Worm (Caenorhabditis elegans) whole organism, mixed stage, embryonic: ENCODE results near the gene M01B2.10.

ENCODE experiments used
- M03D4.4 ChIP-seq: sonication (generic microtip); optimal IDR thresholded peaks from 2 replicates; lab custom pipeline; 2017; ENCODE audit warnings: mild to moderate bottlenecking, missing genetic modification characterization, missing compliant biosample characterization
- bed-3 ChIP-seq: fragments of 200-800 bp; sonication (Bioruptor generic); optimal IDR thresholded peaks from 3 replicates; lab custom pipeline; 2018; ENCODE audit warnings: mild to moderate bottlenecking, missing genetic modification characterization, moderate library complexity, missing compliant biosample characterization
- blmp-1 ChIP-seq: fragments of 150-350 bp; optimal IDR thresholded peaks from 2 replicates; lab custom pipeline; 2014; ENCODE audit warnings: missing biosample characterization, missing genetic modification characterization
- ceh-39 ChIP-seq: fragments of 150-350 bp; optimal IDR thresholded peaks from 2 replicates; lab custom pipeline; 2014; ENCODE audit warnings: missing biosample characterization, missing genetic modification characterization
- ceh-43 ChIP-seq: fragments of 200-800 bp; sonication (Bioruptor generic); optimal IDR thresholded peaks from 2 replicates; lab custom pipeline; 2018; ENCODE audit warnings: mild to moderate bottlenecking, missing genetic modification characterization, moderate library complexity, missing compliant biosample characterization
- ceh-83 ChIP-seq: fragments of 200-800 bp; sonication (Bioruptor generic); optimal IDR thresholded peaks from 2 replicates; lab custom pipeline; 2018; ENCODE audit warnings: mild to moderate bottlenecking, missing genetic modification characterization, missing compliant biosample characterization
- ces-1 ChIP-seq: fragments of 150-350 bp; optimal IDR thresholded peaks from 2 replicates; lab custom pipeline; 2014; ENCODE audit warnings: missing biosample characterization, missing genetic modification reagents, missing genetic modification characterization
- cnd-1 ChIP-seq: fragments of 200-800 bp; sonication (Bioruptor generic); optimal IDR thresholded peaks from 2 replicates; lab custom pipeline; 2018; ENCODE audit warnings: mild to moderate bottlenecking, missing genetic modification characterization, missing compliant biosample characterization
- drap-1 ChIP-seq: fragments of 200-800 bp; sonication (Bioruptor generic); optimal IDR thresholded peaks from 3 replicates; lab custom pipeline; 2018; ENCODE audit warnings: mild to moderate bottlenecking, missing genetic modification characterization, missing compliant biosample characterization
- elt-1 ChIP-seq: sonication (generic microtip); optimal IDR thresholded peaks from 2 replicates; lab custom pipeline; 2017; ENCODE audit warnings: missing genetic modification characterization, mild to moderate bottlenecking, missing compliant biosample characterization, antibody characterized with exemption, moderate library complexity, borderline replicate concordance; ENCODE audit not compliant: insufficient read depth
- elt-3 ChIP-seq: fragments of 150-350 bp; optimal IDR thresholded peaks from 2 replicates; lab custom pipeline; 2014; ENCODE audit warnings: missing biosample characterization, missing genetic modification characterization
- flh-1 ChIP-seq: fragments of 200-800 bp; sonication (Bioruptor generic); optimal IDR thresholded peaks from 2 replicates; lab custom pipeline; 2018; ENCODE audit warnings: mild to moderate bottlenecking, missing genetic modification characterization, moderate library complexity, missing compliant biosample characterization
- ham-2 ChIP-seq: fragments of 200-800 bp; sonication (Bioruptor generic); optimal IDR thresholded peaks from 2 replicates; lab custom pipeline; 2018; ENCODE audit warnings: mild to moderate bottlenecking, missing genetic modification characterization, missing compliant biosample characterization
- hlh-1 ChIP-seq: fragments of 150-350 bp; optimal IDR thresholded peaks from 2 replicates; lab custom pipeline; 2014; ENCODE audit warnings: missing biosample characterization, missing genetic modification reagents, missing genetic modification characterization
- lin-13 ChIP-seq: fragments of 150-350 bp; optimal IDR thresholded peaks from 2 replicates; lab custom pipeline; 2014; ENCODE audit warnings: missing biosample characterization, missing genetic modification characterization
- lin-32 ChIP-seq: fragments of 200-800 bp; sonication (Bioruptor generic); optimal IDR thresholded peaks from 2 replicates; lab custom pipeline; 2018; ENCODE audit warnings: mild to moderate bottlenecking, missing genetic modification characterization, missing compliant biosample characterization
- lsy-2 ChIP-seq: fragments of 150-350 bp; optimal IDR thresholded peaks from 2 replicates; lab custom pipeline; 2014; ENCODE audit warnings: missing biosample characterization, missing genetic modification characterization
- mab-5 ChIP-seq: fragments of 150-350 bp; optimal IDR thresholded peaks from 2 replicates; lab custom pipeline; 2014; ENCODE audit warnings: missing biosample characterization, missing genetic modification characterization
- mep-1 ChIP-seq: fragments of 150-350 bp; optimal IDR thresholded peaks from 2 replicates; lab custom pipeline; 2017; ENCODE audit warnings: missing biosample characterization, missing genetic modification reagents, missing genetic modification characterization, inconsistent platforms
- mls-2 ChIP-seq: sonication (generic microtip); optimal IDR thresholded peaks from 2 replicates; lab custom pipeline; 2016; ENCODE audit warnings: mild to moderate bottlenecking, missing genetic modification characterization, moderate library complexity, missing compliant biosample characterization
- nhr-12 ChIP-seq: fragments of 150-350 bp; optimal IDR thresholded peaks from 2 replicates; lab custom pipeline; 2014; ENCODE audit warnings: missing biosample characterization, missing genetic modification characterization
- nhr-2 ChIP-seq: fragments of 150-350 bp; optimal IDR thresholded peaks from 2 replicates; lab custom pipeline; 2014; ENCODE audit warnings: missing biosample characterization, missing genetic modification characterization
- nhr-237 ChIP-seq: fragments of 150-350 bp; optimal IDR thresholded peaks from 2 replicates; lab custom pipeline; 2014; ENCODE audit warnings: missing biosample characterization, missing genetic modification characterization
- nhr-28 ChIP-seq: fragments of 150-350 bp; optimal IDR thresholded peaks from 2 replicates; lab custom pipeline; 2014; ENCODE audit warnings: missing biosample characterization, missing genetic modification characterization
- pha-4 ChIP-seq: fragments of 150-350 bp; optimal IDR thresholded peaks from 2 replicates; lab custom pipeline; 2018; ENCODE audit warnings: missing biosample characterization, missing genetic modification reagents, missing genetic modification characterization
- sem-2 ChIP-seq: fragments of 200-800 bp; sonication (Bioruptor generic); optimal IDR thresholded peaks from 2 replicates; lab custom pipeline; 2018; ENCODE audit warnings: mild to moderate bottlenecking, missing genetic modification characterization, missing compliant biosample characterization
- snpc-4 ChIP-seq: fragments of 150-350 bp; optimal IDR thresholded peaks from 2 replicates; lab custom pipeline; 2014; ENCODE audit warnings: missing biosample characterization, missing genetic modification characterization
- sptf-1 ChIP-seq: sonication (generic microtip); optimal IDR thresholded peaks from 2 replicates; lab custom pipeline; 2017; ENCODE audit warnings: mild to moderate bottlenecking, missing genetic modification characterization, moderate library complexity, missing compliant biosample characterization
- tbx-8 ChIP-seq: fragments of 200-800 bp; sonication (Bioruptor generic); optimal IDR thresholded peaks from 2 replicates; lab custom pipeline; 2018; ENCODE audit warnings: mild to moderate bottlenecking, missing genetic modification characterization, moderate library complexity, missing compliant biosample characterization
- unc-120 ChIP-seq: sonication (generic microtip); optimal IDR thresholded peaks from 2 replicates; lab custom pipeline; 2017; ENCODE audit warnings: missing genetic modification characterization, missing compliant biosample characterization; ENCODE audit not compliant: poor library complexity, severe bottlenecking
- unc-39 ChIP-seq: fragments of 150-350 bp; optimal IDR thresholded peaks from 2 replicates; lab custom pipeline; 2014; ENCODE audit warnings: missing biosample characterization, missing genetic modification characterization
- unc-62 ChIP-seq: fragments of 150-350 bp; optimal IDR thresholded peaks from 2 replicates; lab custom pipeline; 2014; ENCODE audit warnings: missing biosample characterization, missing genetic modification reagents, missing genetic modification characterization
- zip-8 ChIP-seq: fragments of 150-350 bp; optimal IDR thresholded peaks from 2 replicates; lab custom pipeline; 2014; ENCODE audit warnings: missing biosample characterization, missing genetic modification characterization
- ztf-11 ChIP-seq: fragments of 150-350 bp; optimal IDR thresholded peaks from 2 replicates; lab custom pipeline; 2014; ENCODE audit warnings: missing biosample characterization, missing genetic modification characterization

The M01B2.10 gene

ce11 chrV:15238552-15238951 lies 23.7 kb downstream of the M01B2.10 start, which contains the start of gene srw-12:
Gene srw-12, minus strand, starts transcription at chrV:15238652.
- no peak for TF ChIP-seq nhr-2 (tag; lab: Kevin White, UChicago)
- no peak for TF ChIP-seq lsy-2 (tag; lab: Kevin White, UChicago)
- no peak for TF ChIP-seq unc-120 (tag; lab: Kevin White, UChicago)
- no peak for TF ChIP-seq ham-2
- no peak for TF ChIP-seq sptf-1
- no peak for TF ChIP-seq flh-1 (GFP tag; lab: Kevin White, UChicago)
- TF ChIP-seq snpc-4 (tag; lab: Kevin White, UChicago) = no peak
- no peak for TF ChIP-seq sem-2 (GFP tag; lab: Kevin White, UChicago)
- no peak for TF ChIP-seq nhr-12 (tag; lab: Kevin White, UChicago)
- no peak for TF ChIP-seq elt-3 (tag; lab: Kevin White, UChicago)
- no peak for TF ChIP-seq zip-8 (tag; lab: Kevin White, UChicago)
- TF ChIP-seq bed-3 = no peak
- TF ChIP-seq mep-1 (tag; lab: Kevin White, UChicago) = no peak
- no peak for TF ChIP-seq ceh-83 (GFP tag; lab: Kevin White, UChicago)
- no peak for TF ChIP-seq blmp-1
- TF ChIP-seq cnd-1 (tag; lab: Kevin White, UChicago) = no peak
- TF ChIP-seq M03D4.4 (tag; lab: Kevin White, UChicago) = no peak
- no peak for TF ChIP-seq unc-39 (tag; lab: Kevin White, UChicago)

- TF ChIP-seq cnd-1 (tag; lab: Kevin White, UChicago) (no peak), blmp-1 (no peak), drap-1 (GFP tag; lab: Kevin White, UChicago) (no peak), snpc-4 (tag; lab: Kevin White, UChicago) (no peak), sptf-1 (no peak), tbx-8 (no peak), nhr-237 (no peak), elt-3 (tag; lab: Kevin White, UChicago) (no peak), nhr-12 (tag; lab: Kevin White, UChicago) (no peak), ztf-11 (tag; lab: Kevin White, UChicago) (no peak), ceh-43 (GFP tag; lab: Kevin White, UChicago) (no peak), ham-2 (no peak), lsy-2 (tag; lab: Kevin White, UChicago) (no peak)
Measured at ce11 chrV:15235661-15236060, 26.6 kb downstream of the M01B2.10 start, which contains the start of gene nhr-164. Gene nhr-164, minus strand, starts transcription at chrV:15235761.

DNA sequence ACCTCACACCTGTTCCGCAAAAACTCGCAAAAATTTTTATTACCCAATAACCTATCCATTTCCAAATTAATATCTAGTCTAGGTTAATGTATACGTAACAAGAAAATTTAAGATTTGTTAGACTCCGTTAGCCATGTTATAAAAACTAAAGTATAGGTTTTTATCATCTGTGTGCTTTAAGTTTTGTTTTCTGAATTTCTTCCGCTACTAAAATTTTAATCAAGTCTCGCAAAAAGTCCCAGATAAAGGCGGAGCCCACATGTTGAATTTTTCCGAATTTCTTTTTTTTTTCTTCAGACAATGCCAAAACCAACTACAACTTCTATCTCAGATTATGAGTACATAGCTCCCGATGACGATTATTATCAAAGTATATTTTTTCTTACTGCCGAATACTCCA lies 30.0 kb downstream of the M01B2.10 start, which contains the start of gene srw-13:
TSS of gene srw-13 (plus strand) at position 301 of the 400 bp plus-strand sequence.
- TF ChIP-seq ceh-83 (GFP tag; lab: Kevin White, UChicago) (no peak), unc-39 (tag; lab: Kevin White, UChicago) (no peak), nhr-28 (tag; lab: Kevin White, UChicago) (no peak), sptf-1 (no peak), nhr-12 (tag; lab: Kevin White, UChicago) (no peak), pha-4 (tag; lab: Kevin White, UChicago) (no peak), unc-120 (tag; lab: Kevin White, UChicago) (no peak), mep-1 (tag; lab: Kevin White, UChicago) (no peak), snpc-4 (tag; lab: Kevin White, UChicago) (no peak), nhr-237 (no peak), zip-8 (tag; lab: Kevin White, UChicago) (no peak), M03D4.4 (tag; lab: Kevin White, UChicago) (no peak), mab-5 (tag; lab: Kevin White, UChicago) (no peak), ztf-11 (tag; lab: Kevin White, UChicago) (no peak), flh-1 (GFP tag; lab: Kevin White, UChicago) (no peak), mls-2 (tag; lab: Kevin White, UChicago) (no peak), bed-3 (no peak), ceh-39 (no peak)

DNA sequence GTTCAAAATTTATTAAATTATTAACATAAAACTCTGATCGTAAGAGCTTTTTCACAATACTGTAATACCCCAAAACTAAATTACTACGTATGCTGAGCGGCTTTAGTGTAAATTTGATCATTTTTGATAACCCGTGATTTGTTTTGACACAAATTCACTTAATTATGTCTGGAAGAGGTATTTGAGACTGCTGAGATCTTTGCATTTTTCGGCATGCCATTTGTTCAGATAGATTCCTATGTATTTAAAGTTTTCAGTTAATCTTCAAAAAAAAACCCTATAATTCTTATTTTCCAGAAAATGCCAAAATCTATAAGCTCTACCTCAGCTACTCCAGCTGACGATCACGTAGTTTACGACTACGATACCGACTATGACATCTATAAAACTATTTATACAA lies 32.0 kb downstream of the M01B2.10 start, which contains the start of gene srw-15:
TSS of gene srw-15 (plus strand) at position 301 of the 400 bp plus-strand sequence.
- TF ChIP-seq ztf-11 (tag; lab: Kevin White, UChicago) = no peak
- TF ChIP-seq, all 35 proteins: peak for 0

- TF ChIP-seq sem-2 (GFP tag; lab: Kevin White, UChicago) (no peak), unc-39 (tag; lab: Kevin White, UChicago) (no peak), hlh-1 (no peak), lin-13 (tag; lab: Kevin White, UChicago) (no peak), lin-32 (GFP tag; lab: Kevin White, UChicago) (no peak), unc-62 (GFP tag; lab: Kevin White, UChicago) (no peak), M03D4.4 (tag; lab: Kevin White, UChicago) (no peak), bed-3 (no peak), nhr-237 (no peak), lsy-2 (tag; lab: Kevin White, UChicago) (no peak), sptf-1 (no peak), elt-3 (tag; lab: Kevin White, UChicago) (no peak), ces-1 (GFP tag; lab: Kevin White, UChicago) (no peak), nhr-2 (tag; lab: Kevin White, UChicago) (no peak), ztf-11 (tag; lab: Kevin White, UChicago) (no peak), snpc-4 (tag; lab: Kevin White, UChicago) (no peak), flh-1 (GFP tag; lab: Kevin White, UChicago) (no peak), pha-4 (tag; lab: Kevin White, UChicago) (no peak), mep-1 (tag; lab: Kevin White, UChicago) (no peak), elt-1 (no peak)
Measured at ce11 chrV:15226206-15226605, 36.0 kb downstream of the M01B2.10 start.
